Worm (Caenorhabditis elegans) whole organism, mixed stage, embryonic: ENCODE data around the gene C39D10.8.

Source experiments
- blmp-1 ChIP-seq: fragments of 150-350 bp; optimal IDR thresholded peaks from 2 replicates; lab custom pipeline; 2014; ENCODE audit warnings: missing biosample characterization, missing genetic modification characterization
- hlh-1 ChIP-seq: fragments of 150-350 bp; optimal IDR thresholded peaks from 2 replicates; lab custom pipeline; 2014; ENCODE audit warnings: missing biosample characterization, missing genetic modification reagents, missing genetic modification characterization
- mab-5 ChIP-seq: fragments of 150-350 bp; optimal IDR thresholded peaks from 2 replicates; lab custom pipeline; 2014; ENCODE audit warnings: missing biosample characterization, missing genetic modification characterization
- mls-2 ChIP-seq: sonication (generic microtip); optimal IDR thresholded peaks from 2 replicates; lab custom pipeline; 2016; ENCODE audit warnings: mild to moderate bottlenecking, missing genetic modification characterization, moderate library complexity, missing compliant biosample characterization
- nhr-76 ChIP-seq: sonication (generic microtip); optimal IDR thresholded peaks from 2 replicates; lab custom pipeline; 2017; ENCODE audit warnings: missing biosample characterization, missing genetic modification characterization
- sptf-1 ChIP-seq: sonication (generic microtip); optimal IDR thresholded peaks from 2 replicates; lab custom pipeline; 2017; ENCODE audit warnings: mild to moderate bottlenecking, missing genetic modification characterization, moderate library complexity, missing compliant biosample characterization
- ztf-11 ChIP-seq: fragments of 150-350 bp; optimal IDR thresholded peaks from 2 replicates; lab custom pipeline; 2014; ENCODE audit warnings: missing biosample characterization, missing genetic modification characterization

DNA sequence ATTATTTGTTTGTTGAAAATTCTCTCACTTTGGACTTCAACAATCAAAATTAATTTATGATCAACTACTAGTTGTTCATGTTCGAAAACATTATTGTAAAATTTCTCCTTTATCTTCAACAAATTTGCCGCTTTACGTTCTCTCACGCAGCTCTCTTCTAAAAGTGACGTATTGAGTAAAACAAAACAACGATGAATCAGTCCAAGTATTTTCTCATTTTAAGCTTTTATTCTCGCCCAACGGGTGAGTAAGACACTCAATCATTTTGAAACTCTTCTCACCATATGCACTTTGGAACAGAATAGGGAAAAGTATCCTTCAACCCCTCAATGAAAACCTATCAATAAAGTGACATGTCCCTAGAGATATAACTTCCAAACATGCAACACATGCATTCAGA lies 7.4 kb downstream of the C39D10.8 start:
- TF ChIP-seq sptf-1 (no peak), blmp-1 (no peak), mab-5 (no peak), mls-2 (no peak), nhr-76 (tag; lab: Kevin White, UChicago) (no peak), ztf-11 (tag; lab: Kevin White, UChicago) (no peak), hlh-1 (tag; lab: Kevin White, UChicago) (no peak)
